Fruit fly (Drosophila melanogaster): ENCODE results near the gene CG17162.

CG17162 gene

dm6 chrX:23091289-23091688 lies 5.2 kb downstream of the CG17162 start:
- TF ChIP-seq woc (GFP tag; optimal IDR thresholded peaks at IDR 0.05), result no peak
- no peak for TF ChIP-seq Mio (GFP tag; optimal IDR thresholded peaks at IDR 0.05)
- TF ChIP-seq Abd-B (GFP tag; optimal IDR thresholded peaks at IDR 0.05), result no peak
- TF ChIP-seq GATAd (GFP tag; optimal IDR thresholded peaks at IDR 0.05), result no peak
- no peak for TF ChIP-seq Hr78 (GFP tag; optimal IDR thresholded peaks at IDR 0.05)
- no peak for TF ChIP-seq Myc (optimal IDR thresholded peaks at IDR 0.05)
- TF ChIP-seq pan (optimal IDR thresholded peaks at IDR 0.05), result no peak
- TF ChIP-seq Dif (GFP tag; optimal IDR thresholded peaks at IDR 0.05; ENCODE audit: partially characterized antibody), result no peak
- no peak for TF ChIP-seq N (GFP tag; optimal IDR thresholded peaks at IDR 0.05)
- TF ChIP-seq fru (GFP tag; optimal IDR thresholded peaks at IDR 0.05), result no peak
- no peak for TF ChIP-seq CrebA (GFP tag; optimal IDR thresholded peaks at IDR 0.05; ENCODE audit: borderline replicate concordance)
- no peak for TF ChIP-seq Hr83 (GFP tag; optimal IDR thresholded peaks at IDR 0.05; ENCODE audit: poor library complexity, severe bottlenecking)
- no peak for TF ChIP-seq CG32264 (GFP tag; optimal IDR thresholded peaks at IDR 0.05)
- TF ChIP-seq sv (GFP tag; optimal IDR thresholded peaks at IDR 0.05), result no peak
- no peak for TF ChIP-seq Dfd (GFP tag; optimal IDR thresholded peaks at IDR 0.05)
- no peak for TF ChIP-seq brk (GFP tag; optimal IDR thresholded peaks at IDR 0.05)
- no peak for TF ChIP-seq dmrt93B (GFP tag; optimal IDR thresholded peaks at IDR 0.05)
- TF ChIP-seq dl (GFP tag; optimal IDR thresholded peaks at IDR 0.05; ENCODE audit: insufficient read depth in 1 of 2, partially characterized antibody in 2 of 2), result no peak

dm6 chrX:23090474-23090873 lies 6.1 kb downstream of the CG17162 start:
- no peak for TF ChIP-seq Hr78 (GFP tag; optimal IDR thresholded peaks at IDR 0.05)
- no peak for TF ChIP-seq fru (GFP tag; optimal IDR thresholded peaks at IDR 0.05)
- no peak for TF ChIP-seq br (GFP tag; optimal IDR thresholded peaks at IDR 0.05)

dm6 chrX:23089087-23089732 lies 7.3 kb downstream of the CG17162 start:
- TF ChIP-seq br (GFP tag; optimal IDR thresholded peaks at IDR 0.05), result no peak
- TF ChIP-seq Mio (GFP tag; optimal IDR thresholded peaks at IDR 0.05), result no peak
- TF ChIP-seq N (GFP tag; optimal IDR thresholded peaks at IDR 0.05), result no peak
- no peak for TF ChIP-seq brk (GFP tag; optimal IDR thresholded peaks at IDR 0.05)

dm6 chrX:23084372-23084771 lies 12.2 kb downstream of the CG17162 start, which contains the start of gene CG17169:
TSS of gene CG17169 (plus strand) at chrX:23084672.
- TF ChIP-seq GATAd (GFP tag; optimal IDR thresholded peaks at IDR 0.05) (no peak), woc (GFP tag; optimal IDR thresholded peaks at IDR 0.05) (no peak), Hr78 (GFP tag; optimal IDR thresholded peaks at IDR 0.05) (no peak), dmrt93B (GFP tag; optimal IDR thresholded peaks at IDR 0.05) (no peak), Vsx2 (GFP tag; optimal IDR thresholded peaks at IDR 0.05; ENCODE audit: partially characterized antibody) (no peak), Myc (optimal IDR thresholded peaks at IDR 0.05) (no peak), Dfd (GFP tag; optimal IDR thresholded peaks at IDR 0.05) (no peak), foxo (GFP tag; optimal IDR thresholded peaks at IDR 0.05) (no peak), CG32264 (GFP tag; optimal IDR thresholded peaks at IDR 0.05) (no peak), pan (optimal IDR thresholded peaks at IDR 0.05) (no peak), ey (GFP tag; optimal IDR thresholded peaks at IDR 0.05) (no peak), brk (GFP tag; optimal IDR thresholded peaks at IDR 0.05) (no peak), psq (GFP tag; optimal IDR thresholded peaks at IDR 0.05) (no peak), tai (GFP tag; optimal IDR thresholded peaks at IDR 0.05) (no peak), dsf (GFP tag; optimal IDR thresholded peaks at IDR 0.05; ENCODE audit: borderline replicate concordance) (no peak)

dm6 chrX:23082407-23082905 lies 14.1 kb downstream of the CG17162 start, which contains the start of the genes CG17163 and CG17168:
TSS of gene CG17163 (minus strand) at chrX:23082709.
TSS of gene CG17168 (plus strand) at chrX:23082738.
- TF ChIP-seq HLH106 (tag; optimal IDR thresholded peaks at IDR 0.05) (no peak), Rel (GFP tag; optimal IDR thresholded peaks at IDR 0.05) (no peak), Rel (tag; optimal IDR thresholded peaks at IDR 0.05) (peak; percentile 46), Jra (GFP tag; optimal IDR thresholded peaks at IDR 0.05) (no peak), GATAd (GFP tag; optimal IDR thresholded peaks at IDR 0.05) (no peak)

- no peak for TF ChIP-seq Rel (GFP tag; optimal IDR thresholded peaks at IDR 0.05)
- peak; percentile 12 for TF ChIP-seq Rel (tag; optimal IDR thresholded peaks at IDR 0.05)
- no peak for TF ChIP-seq Dfd (GFP tag; optimal IDR thresholded peaks at IDR 0.05)
- TF ChIP-seq br (GFP tag; optimal IDR thresholded peaks at IDR 0.05), result no peak
- TF ChIP-seq OdsH (GFP tag; optimal IDR thresholded peaks at IDR 0.05), result no peak
- TF ChIP-seq psq (GFP tag; optimal IDR thresholded peaks at IDR 0.05), result no peak
- no peak for TF ChIP-seq GATAd (GFP tag; optimal IDR thresholded peaks at IDR 0.05)
- no peak for TF ChIP-seq ey (GFP tag; optimal IDR thresholded peaks at IDR 0.05)
These were observed 23.1 kb downstream of the CG17162 start for dm6 chrX:23073402-23073801.

Measured in whole organism, wandering third instar larva.